Fruit fly (Drosophila melanogaster) whole organism, embryonic: ENCODE measurements around the gene NELF-B.

Experiments
- CG2889 ChIP-seq: fragments of 200-800 bp; sonication (Bioruptor generic); IDR thresholded peaks from 3 replicates; pipeline ENCODE4 v1.3.6; 2022; ENCODE audit warnings: missing biosample characterization, missing genetic modification characterization
- Kr ChIP-seq: fragments of 200-800 bp; sonication (Bioruptor generic); optimal IDR thresholded peaks from 2 replicates; lab custom pipeline; 2017; ENCODE audit warnings: missing biosample characterization, mild to moderate bottlenecking, missing genetic modification characterization
- Lpt ChIP-seq: fragments of >200 bp; optimal IDR thresholded peaks from 2 replicates; lab custom pipeline; 2018; ENCODE audit warnings: missing biosample characterization, missing genetic modification characterization
- jumu ChIP-seq: fragments of 200-800 bp; sonication (Bioruptor generic); optimal IDR thresholded peaks from 3 replicates; lab custom pipeline; 2016; ENCODE audit warnings: missing biosample characterization, missing genetic modification characterization

DNA sequence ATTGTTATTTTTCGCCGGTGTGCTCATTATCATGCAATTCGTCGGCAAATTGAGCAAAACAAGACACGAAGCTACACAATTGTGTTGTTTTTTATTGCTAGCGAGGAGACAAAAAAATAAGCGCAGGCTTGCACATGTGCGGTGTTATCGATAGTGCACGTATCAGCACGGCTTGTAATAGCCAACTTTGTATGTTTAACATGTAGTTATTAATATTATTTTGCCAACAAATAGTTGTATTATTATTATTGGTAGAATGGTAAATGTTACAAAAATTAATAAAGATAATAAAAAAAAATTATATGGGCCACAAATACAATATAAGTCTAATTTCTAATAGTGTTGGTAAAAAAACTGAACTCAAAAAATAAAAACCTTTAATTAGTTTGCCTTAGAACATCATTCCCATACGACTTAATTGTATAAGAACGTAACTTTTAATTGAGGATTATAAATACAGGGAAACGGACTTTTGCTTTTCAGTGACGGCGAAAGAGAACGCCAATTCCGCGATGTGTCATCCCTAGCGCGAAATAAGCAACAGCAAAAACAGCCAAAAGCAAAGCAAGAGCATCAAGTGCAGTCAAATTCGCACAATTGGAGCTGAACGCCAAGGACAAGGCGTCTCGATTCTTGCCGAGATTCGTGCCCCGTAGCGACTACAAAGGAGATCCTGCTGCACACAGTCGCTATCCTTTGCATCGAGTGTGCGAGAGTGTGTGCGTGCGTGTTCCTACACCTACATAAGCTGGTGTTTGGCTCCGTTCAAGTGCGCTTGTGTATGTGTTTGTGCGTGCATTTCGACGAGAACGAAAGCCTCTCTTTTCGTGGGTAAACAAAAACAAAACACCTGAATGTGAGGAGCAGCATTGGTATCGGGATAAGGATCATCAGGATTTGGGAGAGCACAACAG lies at the start of gene NELF-B, which contains the start of gene CG12155:
- TF ChIP-seq Lpt (GFP tag; lab: Kevin White, UChicago), result no peak
- no peak for TF ChIP-seq jumu (GFP tag; lab: Kevin White, UChicago)
- no peak for TF ChIP-seq Kr (GFP tag; lab: Kevin White, UChicago)
- no peak for TF ChIP-seq CG2889 (GFP tag; lab: Robert Waterston, UW)
